Fruit fly (Drosophila melanogaster) whole organism, adult: Measurements from ENCODE around the gene Ccdc85.

Experiments used
- CG5204 ChIP-seq: fragments of 200-800 bp; sonication (Bioruptor generic); optimal IDR thresholded peaks from 2 replicates; lab custom pipeline; 2016; ENCODE audit warnings: missing biosample characterization, missing genetic modification characterization
- CG7045 ChIP-seq: fragments of 200-800 bp; sonication (Bioruptor generic); optimal IDR thresholded peaks from 2 replicates; lab custom pipeline; 2017; ENCODE audit warnings: missing biosample characterization, mild to moderate bottlenecking, missing genetic modification characterization
- tj ChIP-seq: fragments of 200-800 bp; sonication (Bioruptor generic); optimal IDR thresholded peaks from 3 replicates; lab custom pipeline; 2017; ENCODE audit warnings: missing biosample characterization, mild to moderate bottlenecking, missing genetic modification characterization, moderate library complexity

- TF ChIP-seq tj (GFP tag; lab: Kevin White, UChicago) (no peak), CG5204 (GFP tag; lab: Kevin White, UChicago) (no peak), CG7045 (no peak)
Observed at dm6 chr2L:2979091-2979490, 20.0 kb upstream of the Ccdc85 start, which contains the start of gene CG9643.
